Worm (Caenorhabditis elegans): Measurements from ENCODE around the gene T07E3.3.

T07E3.3 gene

ce11 chrIII:6863901-6864300 lies 39.8 kb upstream of the T07E3.3 start, which contains the start of gene sma-3 (continued):
- TF ChIP-seq ces-1 (GFP tag; optimal IDR thresholded peaks at IDR 0.05) (no peak), nhr-28 (tag; optimal IDR thresholded peaks at IDR 0.05) (peak; percentile 83), mdt-29 (GFP tag; IDR thresholded peaks at IDR 0.05) (no peak), mdl-1 (tag; optimal IDR thresholded peaks at IDR 0.05) (no peak), daf-16 (GFP tag; optimal IDR thresholded peaks at IDR 0.05) (no peak), daf-16 (tag; optimal IDR thresholded peaks at IDR 0.05) (peak; percentile 91), dmd-6 (GFP tag; IDR thresholded peaks at IDR 0.05) (peak; percentile 55; the same call in 1 of the 2 replicates), pqm-1 (tag; optimal IDR thresholded peaks at IDR 0.05) (peak; percentile 95), snpc-1.2 (GFP tag; IDR thresholded peaks at IDR 0.05) (no peak)

ce11 chrIII:6869268-6869667 lies 34.4 kb upstream of the T07E3.3 start, which contains the start of the genes cra-1 and kbp-1:
Gene cra-1 (minus strand): TSS chrIII:6869460.
Gene kbp-1 (plus strand): TSS chrIII:6869633.
- TF ChIP-seq dpl-1 (GFP tag; optimal IDR thresholded peaks at IDR 0.05): peak; percentile 82
- TF ChIP-seq hlh-30 (tag; optimal IDR thresholded peaks at IDR 0.05; ENCODE audit: insufficient read depth): no peak
- no peak for TF ChIP-seq ztf-7 (tag; optimal IDR thresholded peaks at IDR 0.05)
- TF ChIP-seq hif-1 (tag; optimal IDR thresholded peaks at IDR 0.05): no peak
- TF ChIP-seq snpc-1.2 (GFP tag; IDR thresholded peaks at IDR 0.05): no peak
- TF ChIP-seq lin-29 (GFP tag; IDR thresholded peaks at IDR 0.05): no peak
- TF ChIP-seq lin-38 (GFP tag; IDR thresholded peaks at IDR 0.05): peak; percentile 91
- TF ChIP-seq zfp-2 (tag; optimal IDR thresholded peaks at IDR 0.05): no peak
- TF ChIP-seq skn-1 (tag; optimal IDR thresholded peaks at IDR 0.05): no peak
- TF ChIP-seq Y75B8A.6 (GFP tag; IDR thresholded peaks at IDR 0.05): no peak
- TF ChIP-seq tag-97 (GFP tag; IDR thresholded peaks at IDR 0.05): no peak
- TF ChIP-seq lsy-2 (tag; optimal IDR thresholded peaks at IDR 0.05): peak in 1 of 2 experiments; percentile 55
- no peak for TF ChIP-seq F37D6.2 (tag; optimal IDR thresholded peaks at IDR 0.05)
- TF ChIP-seq nhr-11 (tag; optimal IDR thresholded peaks at IDR 0.05): peak; percentile 13
- TF ChIP-seq ZK546.5 (tag; optimal IDR thresholded peaks at IDR 0.05): no peak
- 0 out of 2 replicates have a peak, but pooled peaks have one; percentile 10 for TF ChIP-seq dmd-6 (GFP tag; IDR thresholded peaks at IDR 0.05)
- no peak for TF ChIP-seq F26F4.8 (GFP tag; conservative IDR thresholded peaks at IDR 0.05)
- no peak for TF ChIP-seq mdl-1 (tag; optimal IDR thresholded peaks at IDR 0.05)
- no peak for TF ChIP-seq ztf-11 (tag; optimal IDR thresholded peaks at IDR 0.05)
- TF ChIP-seq rbr-2 (tag; optimal IDR thresholded peaks at IDR 0.05): no peak
- TF ChIP-seq ctbp-1 (GFP tag; IDR thresholded peaks at IDR 0.05): no peak
- TF ChIP-seq fos-1 (tag; optimal IDR thresholded peaks at IDR 0.05): no peak
- peak in 1 of 2 experiments; percentile 65 for TF ChIP-seq unc-62 (GFP tag; optimal IDR thresholded peaks at IDR 0.05 in 1 of 2)
- TF ChIP-seq unc-62 (tag; optimal IDR thresholded peaks at IDR 0.05): no peak
- no peak for TF ChIP-seq nhr-77 (tag; optimal IDR thresholded peaks at IDR 0.05)
- TF ChIP-seq mes-2 (tag; optimal IDR thresholded peaks at IDR 0.05; ENCODE audit: poor library complexity, severe bottlenecking): peak; percentile 41
- no peak for TF ChIP-seq hmg-1.1 (GFP tag; IDR thresholded peaks at IDR 0.05)

ce11 chrIII:6869996-6870395 lies 33.7 kb upstream of the T07E3.3 start, which contains the start of gene K04C2.8:
Gene K04C2.8 (plus strand): TSS chrIII:6870296.
- TF ChIP-seq pha-4 (GFP tag; IDR thresholded peaks at IDR 0.05) (no peak), pha-4 (tag; optimal IDR thresholded peaks at IDR 0.05) (no peak), lin-29 (GFP tag; IDR thresholded peaks at IDR 0.05) (no peak), hmg-1.1 (GFP tag; IDR thresholded peaks at IDR 0.05) (no peak), mxl-3 (GFP tag; optimal IDR thresholded peaks at IDR 0.05) (no peak)

- peak; percentile 42 for TF ChIP-seq hlh-30 (tag; optimal IDR thresholded peaks at IDR 0.05; ENCODE audit: insufficient read depth)
- TF ChIP-seq nhr-11 (tag; optimal IDR thresholded peaks at IDR 0.05): peak; percentile 45
- TF ChIP-seq aha-1 (tag): peak; percentile 78
- TF ChIP-seq nhr-6 (tag; optimal IDR thresholded peaks at IDR 0.05): no peak
- TF ChIP-seq hlh-11 (tag; optimal IDR thresholded peaks at IDR 0.05): peak; percentile 59
- peak in 1 of 2 experiments; percentile 66 for TF ChIP-seq daf-16 (GFP tag; optimal IDR thresholded peaks at IDR 0.05)
- TF ChIP-seq daf-16 (tag; optimal IDR thresholded peaks at IDR 0.05): no peak
These were observed 32.6 kb upstream of the T07E3.3 start for ce11 chrIII:6871067-6871466.
